Worm (Caenorhabditis elegans) whole organism, mixed stage, embryonic: ENCODE measurements around the gene T14G8.2.

Experiments used
- M03D4.4 ChIP-seq: sonication (generic microtip); optimal IDR thresholded peaks from 2 replicates; lab custom pipeline; 2017; ENCODE audit warnings: mild to moderate bottlenecking, missing genetic modification characterization, missing compliant biosample characterization
- bed-3 ChIP-seq: fragments of 200-800 bp; sonication (Bioruptor generic); optimal IDR thresholded peaks from 3 replicates; lab custom pipeline; 2018; ENCODE audit warnings: mild to moderate bottlenecking, missing genetic modification characterization, moderate library complexity, missing compliant biosample characterization
- ceh-39 ChIP-seq: fragments of 150-350 bp; optimal IDR thresholded peaks from 2 replicates; lab custom pipeline; 2014; ENCODE audit warnings: missing biosample characterization, missing genetic modification characterization
- ces-1 ChIP-seq: fragments of 150-350 bp; optimal IDR thresholded peaks from 2 replicates; lab custom pipeline; 2014; ENCODE audit warnings: missing biosample characterization, missing genetic modification reagents, missing genetic modification characterization
- cnd-1 ChIP-seq: fragments of 200-800 bp; sonication (Bioruptor generic); optimal IDR thresholded peaks from 2 replicates; lab custom pipeline; 2018; ENCODE audit warnings: mild to moderate bottlenecking, missing genetic modification characterization, missing compliant biosample characterization
- drap-1 ChIP-seq: fragments of 200-800 bp; sonication (Bioruptor generic); optimal IDR thresholded peaks from 3 replicates; lab custom pipeline; 2018; ENCODE audit warnings: mild to moderate bottlenecking, missing genetic modification characterization, missing compliant biosample characterization
- elt-1 ChIP-seq: sonication (generic microtip); optimal IDR thresholded peaks from 2 replicates; lab custom pipeline; 2017; ENCODE audit warnings: missing genetic modification characterization, mild to moderate bottlenecking, missing compliant biosample characterization, antibody characterized with exemption, moderate library complexity, borderline replicate concordance; ENCODE audit not compliant: insufficient read depth
- elt-3 ChIP-seq: fragments of 150-350 bp; optimal IDR thresholded peaks from 2 replicates; lab custom pipeline; 2014; ENCODE audit warnings: missing biosample characterization, missing genetic modification characterization
- flh-1 ChIP-seq: fragments of 200-800 bp; sonication (Bioruptor generic); optimal IDR thresholded peaks from 2 replicates; lab custom pipeline; 2018; ENCODE audit warnings: mild to moderate bottlenecking, missing genetic modification characterization, moderate library complexity, missing compliant biosample characterization
- ham-2 ChIP-seq: fragments of 200-800 bp; sonication (Bioruptor generic); optimal IDR thresholded peaks from 2 replicates; lab custom pipeline; 2018; ENCODE audit warnings: mild to moderate bottlenecking, missing genetic modification characterization, missing compliant biosample characterization
- hlh-1 ChIP-seq: fragments of 150-350 bp; optimal IDR thresholded peaks from 2 replicates; lab custom pipeline; 2014; ENCODE audit warnings: missing biosample characterization, missing genetic modification reagents, missing genetic modification characterization
- lsy-2 ChIP-seq: fragments of 150-350 bp; optimal IDR thresholded peaks from 2 replicates; lab custom pipeline; 2014; ENCODE audit warnings: missing biosample characterization, missing genetic modification characterization
- mab-5 ChIP-seq: fragments of 150-350 bp; optimal IDR thresholded peaks from 2 replicates; lab custom pipeline; 2014; ENCODE audit warnings: missing biosample characterization, missing genetic modification characterization
- mep-1 ChIP-seq: fragments of 150-350 bp; optimal IDR thresholded peaks from 2 replicates; lab custom pipeline; 2017; ENCODE audit warnings: missing biosample characterization, missing genetic modification reagents, missing genetic modification characterization, inconsistent platforms
- mls-2 ChIP-seq: sonication (generic microtip); optimal IDR thresholded peaks from 2 replicates; lab custom pipeline; 2016; ENCODE audit warnings: mild to moderate bottlenecking, missing genetic modification characterization, moderate library complexity, missing compliant biosample characterization
- nhr-12 ChIP-seq: fragments of 150-350 bp; optimal IDR thresholded peaks from 2 replicates; lab custom pipeline; 2014; ENCODE audit warnings: missing biosample characterization, missing genetic modification characterization
- nhr-2 ChIP-seq: fragments of 150-350 bp; optimal IDR thresholded peaks from 2 replicates; lab custom pipeline; 2014; ENCODE audit warnings: missing biosample characterization, missing genetic modification characterization
- nhr-28 ChIP-seq: fragments of 150-350 bp; optimal IDR thresholded peaks from 2 replicates; lab custom pipeline; 2014; ENCODE audit warnings: missing biosample characterization, missing genetic modification characterization
- pha-4 ChIP-seq: fragments of 150-350 bp; optimal IDR thresholded peaks from 2 replicates; lab custom pipeline; 2018; ENCODE audit warnings: missing biosample characterization, missing genetic modification reagents, missing genetic modification characterization
- sem-2 ChIP-seq: fragments of 200-800 bp; sonication (Bioruptor generic); optimal IDR thresholded peaks from 2 replicates; lab custom pipeline; 2018; ENCODE audit warnings: mild to moderate bottlenecking, missing genetic modification characterization, missing compliant biosample characterization
- sptf-1 ChIP-seq: sonication (generic microtip); optimal IDR thresholded peaks from 2 replicates; lab custom pipeline; 2017; ENCODE audit warnings: mild to moderate bottlenecking, missing genetic modification characterization, moderate library complexity, missing compliant biosample characterization
- tbx-8 ChIP-seq: fragments of 200-800 bp; sonication (Bioruptor generic); optimal IDR thresholded peaks from 2 replicates; lab custom pipeline; 2018; ENCODE audit warnings: mild to moderate bottlenecking, missing genetic modification characterization, moderate library complexity, missing compliant biosample characterization
- unc-120 ChIP-seq: sonication (generic microtip); optimal IDR thresholded peaks from 2 replicates; lab custom pipeline; 2017; ENCODE audit warnings: missing genetic modification characterization, missing compliant biosample characterization; ENCODE audit not compliant: poor library complexity, severe bottlenecking
- unc-39 ChIP-seq: fragments of 150-350 bp; optimal IDR thresholded peaks from 2 replicates; lab custom pipeline; 2014; ENCODE audit warnings: missing biosample characterization, missing genetic modification characterization
- unc-62 ChIP-seq: fragments of 150-350 bp; optimal IDR thresholded peaks from 2 replicates; lab custom pipeline; 2014; ENCODE audit warnings: missing biosample characterization, missing genetic modification reagents, missing genetic modification characterization
- zip-8 ChIP-seq: fragments of 150-350 bp; optimal IDR thresholded peaks from 2 replicates; lab custom pipeline; 2014; ENCODE audit warnings: missing biosample characterization, missing genetic modification characterization
- ztf-11 ChIP-seq: fragments of 150-350 bp; optimal IDR thresholded peaks from 2 replicates; lab custom pipeline; 2014; ENCODE audit warnings: missing biosample characterization, missing genetic modification characterization

The T14G8.2 gene

ce11 chrX:12863796-12864195 is 6.0 kb downstream of the T14G8.2 start, which contains the start of gene T14G8.4:
T14G8.4 (minus strand) TSS chrX:12863896.
- no peak for TF ChIP-seq M03D4.4 (tag; lab: Kevin White, UChicago)
- TF ChIP-seq sem-2 = no peak
- no peak for TF ChIP-seq unc-39
- no peak for TF ChIP-seq bed-3 (GFP tag; lab: Kevin White, UChicago)
- TF ChIP-seq mls-2 (tag; lab: Kevin White, UChicago) = no peak
- no peak for TF ChIP-seq nhr-12
- no peak for TF ChIP-seq flh-1 (GFP tag; lab: Kevin White, UChicago)
- no peak for TF ChIP-seq elt-3 (tag; lab: Kevin White, UChicago)
- no peak for TF ChIP-seq nhr-28 (tag; lab: Kevin White, UChicago)
- no peak for TF ChIP-seq unc-120
- TF ChIP-seq pha-4 (tag; lab: Kevin White, UChicago) = no peak

DNA sequence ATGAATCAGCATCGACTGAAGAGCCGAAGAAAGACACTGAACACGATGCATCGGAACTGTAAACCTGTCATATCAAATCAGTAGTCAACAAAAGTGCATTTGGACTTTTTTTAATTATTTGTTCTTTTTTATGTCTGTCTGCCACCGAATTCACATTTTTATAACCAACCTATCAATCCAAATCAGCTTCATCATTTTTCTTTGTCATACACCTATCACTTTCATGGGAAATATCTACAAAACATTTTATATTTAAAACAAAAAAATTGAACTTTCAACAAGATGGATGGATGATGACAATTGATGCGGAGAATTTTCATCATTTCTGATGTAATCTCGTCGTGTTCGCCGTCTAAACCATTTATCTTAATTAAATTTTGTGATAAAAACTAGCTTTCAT is 11.6 kb downstream of the T14G8.2 start:
- TF ChIP-seq M03D4.4 (tag; lab: Kevin White, UChicago) (no peak), zip-8 (no peak), ces-1 (no peak), tbx-8 (no peak), ztf-11 (no peak), sptf-1 (tag; lab: Kevin White, UChicago) (no peak), nhr-12 (no peak), sem-2 (no peak), elt-3 (tag; lab: Kevin White, UChicago) (no peak), drap-1 (GFP tag; lab: Kevin White, UChicago) (no peak), bed-3 (GFP tag; lab: Kevin White, UChicago) (no peak), unc-120 (no peak)

ce11 chrX:12869827-12870394 is 12.1 kb downstream of the T14G8.2 start:
- TF ChIP-seq hlh-1 = peak; percentile 19
- TF ChIP-seq bed-3 (GFP tag; lab: Kevin White, UChicago) = no peak

ce11 chrX:12872022-12872888 is 14.5 kb downstream of the T14G8.2 start:
- TF ChIP-seq ham-2 (GFP tag; lab: Kevin White, UChicago) = peak; percentile 50
- TF ChIP-seq hlh-1 = peak; percentile 52
- no peak for TF ChIP-seq unc-120
- no peak for TF ChIP-seq nhr-2 (tag; lab: Kevin White, UChicago)
- TF ChIP-seq ceh-39 (tag; lab: Kevin White, UChicago) = no peak
- peak; percentile 13 for TF ChIP-seq drap-1 (GFP tag; lab: Kevin White, UChicago)
- no peak for TF ChIP-seq flh-1 (GFP tag; lab: Kevin White, UChicago)
- TF ChIP-seq sptf-1 (tag; lab: Kevin White, UChicago) = peak; percentile 17
- peak; percentile 76 for TF ChIP-seq elt-3 (tag; lab: Kevin White, UChicago)
- TF ChIP-seq unc-39 = no peak
- no peak for TF ChIP-seq mep-1 (tag; lab: Kevin White, UChicago)
- TF ChIP-seq unc-62 (GFP tag; lab: Kevin White, UChicago) = peak; percentile 37
- no peak for TF ChIP-seq M03D4.4 (tag; lab: Kevin White, UChicago)
- peak; percentile 46 for TF ChIP-seq elt-1 (tag; lab: Kevin White, UChicago)

ce11 chrX:12873688-12874364 is 16.0 kb downstream of the T14G8.2 start:
- TF ChIP-seq lsy-2 (tag; lab: Kevin White, UChicago) (no peak), unc-39 (no peak)

ce11 chrX:12874798-12875342 is 17.1 kb downstream of the T14G8.2 start:
- no peak for TF ChIP-seq ham-2 (GFP tag; lab: Kevin White, UChicago)
- TF ChIP-seq elt-1 (tag; lab: Kevin White, UChicago) = peak; percentile 65
- TF ChIP-seq mab-5 (tag; lab: Kevin White, UChicago) = no peak
- no peak for TF ChIP-seq ceh-39 (tag; lab: Kevin White, UChicago)
- no peak for TF ChIP-seq cnd-1 (tag; lab: Kevin White, UChicago)
